Worm (Caenorhabditis elegans) whole organism, early embryonic: ENCODE data around the gene Y1B5A.1.

Experiments used
- ama-1 ChIP-seq: fragments of 150-350 bp; optimal IDR thresholded peaks from 2 replicates; lab custom pipeline; 2014
- flt-1 ChIP-seq: fragments of 200-800 bp; sonication (Bioruptor generic); IDR thresholded peaks from 2 replicates; pipeline ENCODE4 v1.3.6; 2022; ENCODE audit warnings: missing genetic modification characterization, missing compliant biosample characterization
- hmg-4 ChIP-seq: fragments of 200-800 bp; sonication (Bioruptor generic); optimal IDR thresholded peaks from 2 replicates; lab custom pipeline; 2018; ENCODE audit warnings: mild to moderate bottlenecking, missing genetic modification characterization, missing compliant biosample characterization
- pes-1 ChIP-seq: fragments of 200-800 bp; sonication (Bioruptor generic); IDR thresholded peaks from 2 replicates; pipeline ENCODE4 v1.3.6; 2022; ENCODE audit warnings: missing genetic modification reagents, missing genetic modification characterization, missing compliant biosample characterization

DNA sequence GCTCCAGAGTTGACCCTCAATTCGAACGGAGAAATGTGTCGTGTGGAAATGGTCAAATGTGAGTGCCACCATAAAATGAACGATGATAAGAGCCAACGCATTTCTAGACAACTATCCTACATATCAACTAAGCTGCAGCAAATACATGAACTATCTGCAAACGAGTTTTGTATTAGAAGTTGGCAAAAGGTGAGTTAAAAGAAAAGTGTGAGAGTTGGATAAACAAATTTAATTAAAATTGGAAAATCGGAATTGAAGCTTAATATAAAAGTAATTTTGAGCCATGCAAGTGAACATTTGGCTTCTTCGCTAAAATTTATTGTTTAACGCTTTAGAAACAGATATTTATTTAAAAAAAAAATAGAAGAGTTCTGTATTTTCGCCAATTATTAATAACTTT, 49.2 kb upstream of the Y1B5A.1 start, which contains the start of gene cest-19:
- no peak for TF ChIP-seq flt-1
- TF ChIP-seq hmg-4 (GFP tag; lab: Kevin White, UChicago) = no peak
- TF ChIP-seq ama-1 (lab: Kevin White, UChicago) = no peak
- no peak for TF ChIP-seq pes-1 (GFP tag; lab: Robert Waterston, UW)
